Fruit fly (Drosophila melanogaster) whole organism, embryonic: ENCODE measurements around the gene HIPP1.

Experiments
- Abd-B ChIP-seq: fragments of 200-800 bp; sonication (Bioruptor generic); optimal IDR thresholded peaks from 2 replicates; lab custom pipeline; 2018; ENCODE audit warnings: missing biosample characterization, mild to moderate bottlenecking, missing genetic modification characterization, moderate library complexity
- C15 ChIP-seq: fragments of 200-800 bp; sonication (Bioruptor generic); IDR thresholded peaks from 3 replicates; pipeline ENCODE4 v1.3.6; 2022; ENCODE audit warnings: missing biosample characterization, missing genetic modification characterization
- CG10959 ChIP-seq: fragments of 200-800 bp; sonication (Bioruptor generic); IDR thresholded peaks from 2 replicates; pipeline ENCODE4 v1.3.6; 2022; ENCODE audit warnings: missing biosample characterization, missing genetic modification characterization
- CG12299 ChIP-seq: fragments of 200-800 bp; sonication (Bioruptor generic); optimal IDR thresholded peaks from 2 replicates; lab custom pipeline; 2018; ENCODE audit warnings: missing biosample characterization, mild to moderate bottlenecking, missing genetic modification characterization
- CG14667 ChIP-seq: fragments of 200-800 bp; sonication (Bioruptor generic); IDR thresholded peaks from 2 replicates; pipeline ENCODE4 v1.3.6; 2022; ENCODE audit warnings: missing biosample characterization, missing genetic modification characterization
- CG14710 ChIP-seq: fragments of 200-800 bp; sonication (Bioruptor generic); optimal IDR thresholded peaks from 3 replicates; lab custom pipeline; 2019; ENCODE audit warnings: missing biosample characterization, mild to moderate bottlenecking, missing genetic modification characterization, moderate library complexity
- CG15011 ChIP-seq: fragments of 200-800 bp; sonication (Bioruptor generic); optimal IDR thresholded peaks from 3 replicates; lab custom pipeline; 2018; ENCODE audit warnings: missing biosample characterization, mild to moderate bottlenecking, missing genetic modification characterization
- CG30431 ChIP-seq: fragments of 200-800 bp; sonication (Bioruptor generic); optimal IDR thresholded peaks from 2 replicates; lab custom pipeline; 2017; ENCODE audit warnings: missing biosample characterization, missing genetic modification characterization
- CG31365 ChIP-seq: fragments of 200-800 bp; sonication (Bioruptor generic); optimal IDR thresholded peaks from 2 replicates; lab custom pipeline; 2018; ENCODE audit warnings: missing biosample characterization, mild to moderate bottlenecking, missing genetic modification characterization
- CG4282 ChIP-seq: fragments of 200-800 bp; sonication (Bioruptor generic); optimal IDR thresholded peaks from 2 replicates; lab custom pipeline; 2016; ENCODE audit warnings: missing biosample characterization, missing genetic modification characterization
- CG4328 ChIP-seq: fragments of 200-800 bp; sonication (Bioruptor generic); optimal IDR thresholded peaks from 3 replicates; lab custom pipeline; 2017; ENCODE audit warnings: missing biosample characterization, missing genetic modification reagents, missing genetic modification characterization
- CG5953 ChIP-seq: fragments of 200-800 bp; sonication (Bioruptor generic); IDR thresholded peaks from 2 replicates; pipeline ENCODE4 v1.3.6; 2022; ENCODE audit warnings: missing biosample characterization, missing genetic modification characterization
- CG6175 ChIP-seq: fragments of 200-800 bp; sonication (Bioruptor generic); IDR thresholded peaks from 3 replicates; pipeline ENCODE4 v1.3.6; 2022; ENCODE audit warnings: missing biosample characterization, missing genetic modification characterization
- CG7987 ChIP-seq: fragments of 200-800 bp; sonication (Bioruptor generic); optimal IDR thresholded peaks from 2 replicates; lab custom pipeline; 2018; ENCODE audit warnings: missing biosample characterization, mild to moderate bottlenecking, missing genetic modification characterization, moderate library complexity
- CG8924 ChIP-seq: fragments of 200-800 bp; optimal IDR thresholded peaks from 3 replicates; lab custom pipeline; 2019; ENCODE audit warnings: missing biosample characterization, mild to moderate bottlenecking, missing genetic modification characterization, moderate library complexity
- Dbx ChIP-seq: fragments of 200-800 bp; sonication (Bioruptor generic); IDR thresholded peaks from 3 replicates; pipeline ENCODE4 v1.3.6; 2022; ENCODE audit warnings: missing biosample characterization, missing genetic modification characterization
- Ets65A ChIP-seq: fragments of 200-800 bp; sonication (Bioruptor generic); peaks from one replicate; lab custom pipeline; 2016; ENCODE audit warnings: missing biosample characterization, missing genetic modification characterization
- H15 ChIP-seq: fragments of 200-800 bp; sonication (Bioruptor generic); IDR thresholded peaks from 3 replicates; pipeline ENCODE4 v1.3.6; 2022; ENCODE audit warnings: missing biosample characterization, missing genetic modification characterization
- Hr3 ChIP-seq: fragments of 200-800 bp; sonication (Bioruptor generic); optimal IDR thresholded peaks from 3 replicates; lab custom pipeline; 2016; ENCODE audit warnings: missing biosample characterization, missing genetic modification characterization
- Jarid2 ChIP-seq: fragments of 200-800 bp; sonication (Bioruptor generic); optimal IDR thresholded peaks from 3 replicates; lab custom pipeline; 2017; ENCODE audit warnings: mild to moderate bottlenecking, missing biosample characterization, missing genetic modification reagents, missing genetic modification characterization
- Lpt ChIP-seq: fragments of >200 bp; optimal IDR thresholded peaks from 2 replicates; lab custom pipeline; 2018; ENCODE audit warnings: missing biosample characterization, missing genetic modification characterization
- Med ChIP-seq: fragments of 200-800 bp; sonication (Bioruptor generic); peaks from one replicate; lab custom pipeline; 2016; ENCODE audit warnings: missing biosample characterization, missing genetic modification characterization, mild to moderate bottlenecking, inconsistent platforms, moderate library complexity
- Nf-YB ChIP-seq: fragments of 200-800 bp; sonication (Bioruptor generic); optimal IDR thresholded peaks from 3 replicates; lab custom pipeline; 2019; ENCODE audit warnings: missing biosample characterization, mild to moderate bottlenecking, missing genetic modification characterization, moderate library complexity
- Nf-YC ChIP-seq: fragments of 200-800 bp; optimal IDR thresholded peaks from 3 replicates; lab custom pipeline; 2019; ENCODE audit warnings: missing biosample characterization, mild to moderate bottlenecking, missing genetic modification characterization, moderate library complexity
- Six4 ChIP-seq: fragments of 200-800 bp; sonication (Bioruptor generic); optimal IDR thresholded peaks from 2 replicates; lab custom pipeline; 2016; ENCODE audit warnings: missing biosample characterization, missing genetic modification characterization
- Xrp1 ChIP-seq: fragments of 200-800 bp; sonication (Bioruptor generic); IDR thresholded peaks from 2 replicates; pipeline ENCODE4 v1.3.6; 2022; ENCODE audit warnings: missing biosample characterization, missing genetic modification characterization
- ap ChIP-seq: fragments of 200-800 bp; sonication (Bioruptor generic); IDR thresholded peaks from 2 replicates; pipeline ENCODE4 v1.3.6; 2022; ENCODE audit warnings: missing biosample characterization, missing genetic modification characterization
- az2 ChIP-seq: fragments of 200-800 bp; sonication (Bioruptor generic); optimal IDR thresholded peaks from 3 replicates; lab custom pipeline; 2016; ENCODE audit warnings: missing biosample characterization, missing genetic modification characterization
- ci ChIP-seq: fragments of 200-800 bp; sonication (Bioruptor generic); IDR thresholded peaks from 3 replicates; pipeline ENCODE4 v1.3.6; 2022; ENCODE audit warnings: missing biosample characterization, missing genetic modification characterization
- dpn ChIP-seq, 2 experiments: fragments of 200-800 bp; sonication (Bioruptor generic); optimal IDR thresholded peaks; 3 replicates each; lab custom pipeline; 2016; ENCODE audit warnings: missing biosample characterization in 2 of 2, missing genetic modification characterization in 2 of 2
- en ChIP-seq: fragments of 200-800 bp; sonication (Bioruptor generic); optimal IDR thresholded peaks from 2 replicates; lab custom pipeline; 2016; ENCODE audit warnings: missing biosample characterization, missing genetic modification characterization
- lmd ChIP-seq: fragments of 200-800 bp; sonication (Bioruptor generic); IDR thresholded peaks from 2 replicates; pipeline ENCODE4 v1.3.6; 2022; ENCODE audit warnings: missing biosample characterization, missing genetic modification characterization
- mirr ChIP-seq: fragments of 200-800 bp; sonication (Bioruptor generic); optimal IDR thresholded peaks from 3 replicates; lab custom pipeline; 2018; ENCODE audit warnings: missing biosample characterization, mild to moderate bottlenecking, missing genetic modification characterization
- nerfin-1 ChIP-seq: fragments of 200-800 bp; sonication (Bioruptor generic); optimal IDR thresholded peaks from 3 replicates; lab custom pipeline; 2019; ENCODE audit warnings: missing biosample characterization, mild to moderate bottlenecking, missing genetic modification characterization, moderate library complexity
- otp ChIP-seq: fragments of 200-800 bp; sonication (Bioruptor generic); IDR thresholded peaks from 3 replicates; pipeline ENCODE4, ENCODE4 v1.3.6; 2022; ENCODE audit warnings: missing biosample characterization, missing genetic modification characterization
- pfk ChIP-seq: fragments of 200-800 bp; sonication (Bioruptor generic); optimal IDR thresholded peaks from 2 replicates; lab custom pipeline; 2018; ENCODE audit warnings: missing biosample characterization, mild to moderate bottlenecking, missing genetic modification characterization, moderate library complexity
- pros ChIP-seq: fragments of 200-800 bp; sonication (Bioruptor generic); optimal IDR thresholded peaks from 3 replicates; lab custom pipeline; 2019; ENCODE audit warnings: missing biosample characterization, mild to moderate bottlenecking, missing genetic modification characterization, moderate library complexity
- psq ChIP-seq: fragments of 200-800 bp; sonication (Bioruptor generic); optimal IDR thresholded peaks from 2 replicates; lab custom pipeline; 2017; ENCODE audit warnings: missing biosample characterization, missing genetic modification characterization
- sens ChIP-seq: fragments of 200-800 bp; sonication (Bioruptor generic); peaks from one replicate; lab custom pipeline; 2016; ENCODE audit warnings: missing biosample characterization, missing genetic modification characterization
- sens-2 ChIP-seq: fragments of 200-800 bp; sonication (Bioruptor generic); IDR thresholded peaks from 2 replicates; pipeline ENCODE4 v1.3.6; 2022; ENCODE audit warnings: missing biosample characterization, missing genetic modification characterization
- seq ChIP-seq: fragments of 200-800 bp; sonication (Bioruptor generic); IDR thresholded peaks from 2 replicates; pipeline ENCODE4 v1.3.6; 2022; ENCODE audit warnings: missing biosample characterization, missing genetic modification characterization
- ssp ChIP-seq: fragments of 200-800 bp; sonication (Bioruptor generic); IDR thresholded peaks from 2 replicates; pipeline ENCODE4 v1.3.6; 2022; ENCODE audit warnings: missing biosample characterization, missing genetic modification characterization
- zf30C ChIP-seq: fragments of 200-800 bp; sonication (Bioruptor generic); optimal IDR thresholded peaks from 3 replicates; lab custom pipeline; 2018; ENCODE audit warnings: missing biosample characterization, mild to moderate bottlenecking, missing genetic modification characterization

HIPP1 gene

dm6 chr3L:20792693-20793092 lies 16.8 kb upstream of the HIPP1 start, which contains the start of gene Six4 (continued):
- TF ChIP-seq CG14710 (peak; percentile 24), CG4328 (GFP tag; lab: Kevin White, UChicago) (peak; percentile 7), CG8924 (peak; percentile 40), en (GFP tag; lab: Kevin White, UChicago) (no peak), Nf-YC (tag; lab: Kevin White, UChicago) (peak; percentile 94)

DNA sequence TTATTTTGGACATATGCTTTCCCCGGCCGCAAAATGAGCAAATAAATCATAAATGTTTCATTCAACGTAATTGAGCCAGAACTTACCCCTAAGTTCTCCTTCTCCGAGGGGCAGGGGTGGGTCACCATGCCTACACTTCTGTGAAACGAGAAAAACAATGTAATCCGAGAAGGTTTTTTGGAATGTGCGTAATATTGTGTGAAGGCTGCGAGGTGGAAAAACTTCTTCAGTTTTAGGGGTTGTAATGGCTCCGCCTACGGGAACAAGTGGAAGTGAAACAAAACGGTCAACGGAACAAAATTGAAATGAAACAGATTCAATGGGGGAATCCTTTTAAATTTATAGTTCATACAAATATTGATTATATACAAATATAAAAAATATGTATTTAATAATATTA lies 12.7 kb upstream of the HIPP1 start:
- TF ChIP-seq CG30431 (GFP tag; lab: Kevin White, UChicago) (no peak), nerfin-1 (peak; percentile 28), az2 (no peak), Xrp1 (no peak), CG12299 (no peak), Nf-YB (GFP tag; lab: Kevin White, UChicago) (peak; percentile 86), seq (GFP tag; lab: Robert Waterston, UW) (peak; percentile 68; the same call in 1 of the 2 replicates), ssp (GFP tag; lab: Robert Waterston, UW) (no peak), Jarid2 (peak; percentile 3), pfk (GFP tag; lab: Kevin White, UChicago) (peak; percentile 98), CG14667 (no peak), H15 (GFP tag; lab: Robert Waterston, UW) (no peak), dpn (GFP tag; optimal IDR thresholded peaks at IDR 0.05; lab: Kevin White, UChicago) (no peak), Nf-YC (tag; lab: Kevin White, UChicago) (peak; percentile 91), Six4 (GFP tag; lab: Kevin White, UChicago) (peak; percentile 39), pros (peak; percentile 70), zf30C (peak; percentile 12)

DNA sequence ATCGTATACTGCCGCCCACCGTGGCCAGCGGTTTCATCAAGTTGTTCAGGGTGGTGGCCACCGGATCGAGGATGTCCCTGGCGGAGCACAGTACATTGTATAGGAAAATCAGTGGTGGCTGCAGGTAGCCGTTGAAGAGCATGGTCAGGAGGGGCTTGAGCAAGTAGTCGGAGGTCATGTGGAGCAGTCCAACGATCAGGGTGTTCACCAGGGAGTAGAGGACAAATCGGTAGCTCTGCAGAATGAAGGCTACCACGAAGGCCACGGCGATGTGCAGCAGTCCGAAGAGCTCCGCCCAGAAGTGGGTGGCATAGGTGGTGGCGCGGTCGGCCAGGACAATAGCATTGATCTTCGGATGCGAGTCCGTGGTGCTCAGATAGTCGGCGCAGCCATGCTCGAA lies 12.1 kb upstream of the HIPP1 start:
- TF ChIP-seq otp (no peak), C15 (GFP tag; lab: Robert Waterston, UW) (no peak), Hr3 (GFP tag; lab: Kevin White, UChicago) (no peak), CG10959 (GFP tag; lab: Robert Waterston, UW) (no peak), CG4282 (GFP tag; lab: Kevin White, UChicago) (no peak), ap (no peak), Dbx (0 out of 3 replicates have a peak, but pooled peaks have one; percentile 13), ci (GFP tag; lab: Robert Waterston, UW) (no peak), CG6175 (0 out of 3 replicates have a peak, but pooled peaks have one; percentile 20), CG5953 (GFP tag; lab: Robert Waterston, UW) (0 out of 2 replicates have a peak, but pooled peaks have one; percentile 11), Med (GFP tag; lab: Kevin White, UChicago) (peak; percentile 44), CG31365 (tag; lab: Kevin White, UChicago) (no peak), psq (GFP tag; lab: Kevin White, UChicago) (no peak), Abd-B (GFP tag; lab: Kevin White, UChicago) (no peak), mirr (GFP tag; lab: Kevin White, UChicago) (no peak), Ets65A (peak; percentile 93), sens (peak; percentile 11), CG7987 (no peak), lmd (no peak), Lpt (GFP tag; lab: Kevin White, UChicago) (no peak), sens-2 (GFP tag; lab: Robert Waterston, UW) (no peak), CG15011 (GFP tag; lab: Kevin White, UChicago) (no peak)
